Fruit fly (Drosophila melanogaster) whole organism, adult: ENCODE measurements around the gene zfh1.

Experiments
- CG5204 ChIP-seq: fragments of 200-800 bp; sonication (Bioruptor generic); optimal IDR thresholded peaks from 2 replicates; lab custom pipeline; 2016; ENCODE audit warnings: missing biosample characterization, missing genetic modification characterization
- Clk ChIP-seq: fragments of 200-800 bp; sonication (Bioruptor generic); optimal IDR thresholded peaks from 2 replicates; lab custom pipeline; 2017; ENCODE audit warnings: missing biosample characterization, missing genetic modification characterization
- Crg-1 ChIP-seq: fragments of 200-800 bp; sonication (Bioruptor generic); optimal IDR thresholded peaks from 2 replicates; lab custom pipeline; 2016; ENCODE audit warnings: missing biosample characterization, missing genetic modification characterization
- cnc ChIP-seq, 2 experiments: fragments of >200 bp; optimal IDR thresholded peaks; 2 replicates each; lab custom pipeline; 2017
- tj ChIP-seq: fragments of 200-800 bp; sonication (Bioruptor generic); optimal IDR thresholded peaks from 3 replicates; lab custom pipeline; 2017; ENCODE audit warnings: missing biosample characterization, mild to moderate bottlenecking, missing genetic modification characterization, moderate library complexity

DNA sequence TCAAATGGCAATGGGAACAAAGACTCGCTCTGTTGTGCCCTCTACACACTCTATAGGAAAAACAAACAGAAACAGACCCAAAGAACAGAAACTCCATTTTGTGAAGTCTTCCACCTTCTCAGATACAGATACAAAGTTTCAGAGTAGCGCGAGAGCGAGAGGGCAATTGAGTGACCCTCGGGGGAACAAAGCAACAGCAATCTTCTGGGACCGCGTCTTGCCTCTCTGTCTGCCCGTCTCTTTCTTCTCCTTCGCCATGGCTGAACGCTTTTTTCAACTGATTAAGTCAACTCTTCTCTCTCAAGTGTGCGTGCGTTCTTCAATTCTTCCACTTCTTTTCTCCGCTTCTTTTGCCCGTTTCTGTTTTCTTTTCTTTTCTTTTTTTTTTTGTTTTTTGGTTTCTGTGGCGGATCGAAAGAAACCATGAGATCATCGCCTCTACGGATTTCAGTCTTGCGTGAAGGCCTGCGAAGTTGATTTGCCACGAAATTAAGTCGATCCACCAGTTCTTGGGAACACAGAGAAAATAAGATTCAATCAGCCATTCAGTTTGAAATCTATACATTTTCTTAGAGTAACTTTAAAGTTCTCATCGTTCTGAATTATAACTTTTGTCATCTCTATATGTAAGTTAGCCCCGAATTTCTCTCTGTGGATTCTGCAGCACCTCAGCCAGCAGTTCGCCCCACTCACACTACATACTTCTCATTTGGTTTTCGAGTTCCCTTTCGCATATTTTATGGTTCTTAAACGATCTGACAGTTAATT, 7.2 kb downstream of the zfh1 start:
- TF ChIP-seq Clk: no peak
- TF ChIP-seq CG5204 (GFP tag; lab: Kevin White, UChicago): no peak
- TF ChIP-seq Crg-1 (GFP tag; lab: Kevin White, UChicago): no peak
- no peak for TF ChIP-seq tj (GFP tag; lab: Kevin White, UChicago)
- no peak for TF ChIP-seq cnc (optimal IDR thresholded peaks at IDR 0.05; lab: Kevin White, UChicago)
